Worm (Caenorhabditis elegans) whole organism, L4 larva: ENCODE results near the gene B0273.1.
"Not testable (repeated sequence)": the region's sequence is repeated elsewhere in the genome, so short reads cannot be mapped to it uniquely, and the experiment has no call there.

Source experiments
- F10B5.3 ChIP-seq: sonication (generic microtip); optimal IDR thresholded peaks from 2 replicates; lab custom pipeline; 2016; ENCODE audit warnings: mild to moderate bottlenecking, missing genetic modification characterization, missing compliant biosample characterization
- F49E8.2 ChIP-seq: sonication (generic microtip); optimal IDR thresholded peaks from 2 replicates; lab custom pipeline; 2016; ENCODE audit warnings: missing compliant biosample characterization, mild to moderate bottlenecking, missing genetic modification characterization, borderline replicate concordance
- Y48G9A.11 ChIP-seq: fragments of 200-800 bp; sonication (Bioruptor generic); IDR thresholded peaks from 2 replicates; pipeline ENCODE4 v1.3.6; 2022; ENCODE audit warnings: missing genetic modification reagents, missing genetic modification characterization, missing compliant biosample characterization
- aha-1 ChIP-seq: fragments of 150-350 bp; peaks from one replicate; lab custom pipeline; 2014; ENCODE audit warnings: missing biosample characterization, missing genetic modification characterization
- aly-2 ChIP-seq: sonication (generic microtip); optimal IDR thresholded peaks from 2 replicates; lab custom pipeline; 2018; ENCODE audit warnings: missing biosample characterization, missing genetic modification characterization
- ama-1 ChIP-seq: fragments of 150-350 bp; optimal IDR thresholded peaks from 2 replicates; lab custom pipeline; 2014; ENCODE audit warnings: inconsistent platforms, mixed read lengths
- arid-1 ChIP-seq: fragments of 200-800 bp; sonication (Bioruptor generic); conservative IDR thresholded peaks from 2 replicates; pipeline ENCODE4 v1.3.6; 2022; ENCODE audit warnings: missing genetic modification reagents, missing genetic modification characterization, missing compliant biosample characterization
- ceh-28 ChIP-seq: fragments of 150-350 bp; optimal IDR thresholded peaks from 2 replicates; lab custom pipeline; 2014; ENCODE audit warnings: missing biosample characterization, missing genetic modification reagents, missing genetic modification characterization
- ceh-44 ChIP-seq: fragments of 200-800 bp; sonication (Bioruptor generic); IDR thresholded peaks from 2 replicates; pipeline ENCODE4 v1.3.6; 2022; ENCODE audit warnings: missing genetic modification reagents, missing genetic modification characterization, missing compliant biosample characterization
- dmd-9 ChIP-seq: fragments of 200-800 bp; sonication (Bioruptor generic); IDR thresholded peaks from 2 replicates; pipeline ENCODE4 v1.3.6; 2022; ENCODE audit warnings: missing genetic modification reagents, missing genetic modification characterization, missing compliant biosample characterization
- hlh-11 ChIP-seq: fragments of 200-800 bp; sonication (Bioruptor generic); optimal IDR thresholded peaks from 2 replicates; lab custom pipeline; 2018; ENCODE audit warnings: mild to moderate bottlenecking, missing genetic modification characterization, missing compliant biosample characterization
- hlh-30 ChIP-seq: sonication (generic microtip); optimal IDR thresholded peaks from 2 replicates; lab custom pipeline; 2017; ENCODE audit warnings: antibody characterized with exemption, mild to moderate bottlenecking, missing genetic modification characterization, missing compliant biosample characterization; ENCODE audit not compliant: insufficient read depth
- jun-1 ChIP-seq: fragments of 150-350 bp; optimal IDR thresholded peaks from 2 replicates; lab custom pipeline; 2014; ENCODE audit warnings: missing biosample characterization, missing genetic modification reagents, missing genetic modification characterization
- lin-29 ChIP-seq: fragments of 200-800 bp; sonication (Bioruptor generic); IDR thresholded peaks from 2 replicates; pipeline ENCODE4 v1.3.6; 2022; ENCODE audit warnings: missing genetic modification reagents, missing genetic modification characterization, missing compliant biosample characterization
- lin-39 ChIP-seq: fragments of 150-350 bp; optimal IDR thresholded peaks from 2 replicates; lab custom pipeline; 2014; ENCODE audit warnings: missing biosample characterization, missing genetic modification reagents, missing genetic modification characterization
- madf-9 ChIP-seq: fragments of 200-800 bp; sonication (Bioruptor generic); conservative IDR thresholded peaks from 2 replicates; pipeline ENCODE4 v1.3.6; 2022; ENCODE audit warnings: missing genetic modification reagents, missing genetic modification characterization, missing compliant biosample characterization
- mes-2 ChIP-seq: sonication (generic microtip); optimal IDR thresholded peaks from 2 replicates; lab custom pipeline; 2016; ENCODE audit warnings: missing genotype, mild to moderate bottlenecking, missing genetic modification characterization, missing compliant biosample characterization; ENCODE audit not compliant: poor library complexity, severe bottlenecking
- nhr-11 ChIP-seq: fragments of 150-350 bp; optimal IDR thresholded peaks from 2 replicates; lab custom pipeline; 2014; ENCODE audit warnings: missing biosample characterization, missing genetic modification characterization
- nhr-237 ChIP-seq: sonication (generic microtip); optimal IDR thresholded peaks from 2 replicates; lab custom pipeline; 2017; ENCODE audit warnings: missing biosample characterization, missing genetic modification characterization
- nhr-25 ChIP-seq: sonication (generic microtip); optimal IDR thresholded peaks from 2 replicates; lab custom pipeline; 2017; ENCODE audit warnings: missing genetic modification characterization, mild to moderate bottlenecking, missing compliant biosample characterization, antibody characterized with exemption, moderate library complexity, borderline replicate concordance; ENCODE audit not compliant: insufficient read depth
- nhr-42 ChIP-seq: fragments of 200-800 bp; sonication (Bioruptor generic); IDR thresholded peaks from 2 replicates; pipeline ENCODE4 v1.3.6; 2022; ENCODE audit warnings: missing genetic modification characterization, missing compliant biosample characterization
- nhr-6 ChIP-seq: fragments of 150-350 bp; optimal IDR thresholded peaks from 2 replicates; lab custom pipeline; 2014; ENCODE audit warnings: missing biosample characterization, missing genetic modification characterization
- pha-4 ChIP-seq, 2 experiments: fragments of 150-350 bp in 1 of 2; fragments of 200-800 bp in 1 of 2; sonication (Bioruptor generic) in 1 of 2; IDR thresholded peaks in 1 of 2; optimal IDR thresholded peaks in 1 of 2; 2 replicates each; pipeline versions ENCODE4 v1.3.6 to Lab custom; 2014 to 2022; ENCODE audit warnings: missing genetic modification characterization in 2 of 2, missing genetic modification reagents in 2 of 2, missing biosample characterization in 1 of 2, missing compliant biosample characterization in 1 of 2
- snpc-1.2 ChIP-seq: fragments of 200-800 bp; sonication (Bioruptor generic); IDR thresholded peaks from 2 replicates; pipeline ENCODE4 v1.3.6; 2022; ENCODE audit warnings: missing genetic modification reagents, missing genetic modification characterization, missing compliant biosample characterization
- snpc-4 ChIP-seq: fragments of 150-350 bp; optimal IDR thresholded peaks from 2 replicates; lab custom pipeline; 2014; ENCODE audit warnings: missing biosample characterization, missing genetic modification characterization
- unc-130 ChIP-seq: sonication (generic microtip); optimal IDR thresholded peaks from 2 replicates; lab custom pipeline; 2016; ENCODE audit warnings: missing genetic modification reagents, missing genetic modification characterization, missing compliant biosample characterization
- unc-39 ChIP-seq: sonication (generic microtip); optimal IDR thresholded peaks from 2 replicates; lab custom pipeline; 2017; ENCODE audit warnings: missing biosample characterization, missing genetic modification characterization
- zfp-3 ChIP-seq: fragments of 200-800 bp; sonication (Bioruptor generic); conservative IDR thresholded peaks from 2 replicates; pipeline ENCODE4 v1.3.6; 2022; ENCODE audit warnings: missing genetic modification reagents, missing genetic modification characterization, missing compliant biosample characterization

B0273.1 gene

DNA sequence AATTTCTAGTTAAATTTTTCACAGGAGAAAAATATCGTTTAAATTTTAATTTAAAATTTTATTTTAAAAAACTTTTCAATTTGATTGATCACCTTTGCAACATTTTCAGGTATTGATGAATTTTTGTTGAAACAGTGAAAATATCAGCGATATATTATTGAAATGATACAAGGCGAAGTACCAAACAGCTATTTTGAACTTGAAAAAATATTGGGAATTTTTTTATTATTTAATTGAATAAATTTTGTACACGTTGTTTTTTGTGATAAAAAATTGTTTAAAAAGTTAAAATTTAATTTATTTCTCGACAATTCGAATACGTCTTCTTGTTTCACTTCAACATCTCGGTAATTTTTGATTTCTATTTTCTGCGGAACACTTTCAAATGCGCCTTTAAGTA lies at the start of gene B0273.1:
Gene B0273.1 (plus strand): TSS at position 301 of the 400 bp plus-strand sequence.
- no peak for TF ChIP-seq snpc-4 (tag; lab: Kevin White, UChicago)
- TF ChIP-seq arid-1 (GFP tag; lab: Robert Waterston, UW), result no peak
- no peak for TF ChIP-seq lin-29
- TF ChIP-seq ceh-28 (tag; lab: Kevin White, UChicago), result no peak
- TF ChIP-seq zfp-3, result no peak

DNA sequence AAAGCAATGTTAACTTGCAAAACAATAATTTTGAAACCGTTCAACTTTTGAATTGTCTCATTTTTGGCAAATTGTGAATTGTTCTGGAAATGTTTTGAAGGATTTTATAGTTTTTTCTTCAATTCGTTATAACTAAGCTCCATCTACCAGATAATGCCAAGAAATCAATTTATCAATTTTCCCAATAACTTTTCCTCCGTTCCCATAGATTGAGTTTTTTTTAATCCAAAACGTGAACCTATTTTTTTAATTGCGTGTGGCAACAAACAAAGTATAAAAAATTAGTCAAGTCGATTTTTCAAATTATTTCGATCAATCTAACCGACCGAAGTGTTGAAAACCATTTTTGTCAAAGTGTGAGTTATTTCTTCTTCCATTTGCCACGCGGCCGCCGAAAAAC lies 41.1 kb upstream of the B0273.1 start, which contains the start of gene Y4C6A.4:
Gene Y4C6A.4 (plus strand): TSS at position 301 of the 400 bp plus-strand sequence.
- no peak for TF ChIP-seq jun-1 (tag; lab: Kevin White, UChicago)
- TF ChIP-seq, all 104 proteins: peak for 0

- not testable (repeated sequence) for TF ChIP-seq snpc-4 (tag; lab: Kevin White, UChicago); hlh-30; pha-4 (GFP tag; IDR thresholded peaks at IDR 0.05; lab: Robert Waterston, UW); pha-4 (tag; optimal IDR thresholded peaks at IDR 0.05; lab: Kevin White, UChicago)
Measured at ce11 chrIV:5455999-5456398, 37.8 kb upstream of the B0273.1 start, which contains the start of gene Y4C6A.3. Y4C6A.3 (minus strand) TSS chrIV:5456099.

ce11 chrIV:5462820-5463219 lies 31.0 kb upstream of the B0273.1 start:
- no peak for TF ChIP-seq F10B5.3 (tag; lab: Kevin White, UChicago)
- TF ChIP-seq nhr-11 (tag; lab: Kevin White, UChicago), result no peak
- no peak for TF ChIP-seq pha-4 (GFP tag; IDR thresholded peaks at IDR 0.05; lab: Robert Waterston, UW)
- TF ChIP-seq pha-4 (tag; optimal IDR thresholded peaks at IDR 0.05; lab: Kevin White, UChicago), result no peak
- no peak for TF ChIP-seq mes-2 (tag; lab: Kevin White, UChicago)
- peak; percentile 92 for TF ChIP-seq aha-1

DNA sequence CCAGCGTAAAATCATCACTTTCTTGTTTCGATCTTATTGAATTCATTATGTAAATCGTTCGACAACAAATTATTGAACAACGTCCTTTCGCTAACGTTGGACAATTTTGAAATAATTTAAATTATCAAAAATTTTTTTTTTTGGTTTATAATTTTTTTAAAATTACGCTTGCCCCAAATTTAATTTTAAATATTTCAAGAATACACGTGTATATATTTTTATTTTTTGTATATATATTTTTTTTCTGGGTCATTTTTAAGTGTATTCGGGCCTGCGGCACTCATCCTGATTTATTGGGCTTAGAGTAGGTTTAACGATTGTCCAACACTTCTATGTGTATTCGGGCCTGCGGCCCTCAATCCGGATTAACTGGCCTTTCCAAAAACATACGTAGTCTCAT lies 29.4 kb upstream of the B0273.1 start, which contains the start of gene Y52D5A.2:
Gene Y52D5A.2 (minus strand): TSS at position 101 of the 400 bp plus-strand sequence.
- TF ChIP-seq aha-1, result peak; percentile 25

- no peak for TF ChIP-seq unc-39
- TF ChIP-seq nhr-237 (tag; lab: Kevin White, UChicago), result no peak
- TF ChIP-seq ama-1 (lab: Kevin White, UChicago), result no peak
- TF ChIP-seq unc-130 (GFP tag; lab: Kevin White, UChicago), result peak; percentile 82
- TF ChIP-seq hlh-11 (tag; lab: Kevin White, UChicago), result no peak
- TF ChIP-seq snpc-1.2, result peak; percentile 95
- TF ChIP-seq F49E8.2 (tag; lab: Kevin White, UChicago), result peak; percentile 74
- no peak for TF ChIP-seq nhr-42 (GFP tag; lab: Robert Waterston, UW)
- no peak for TF ChIP-seq nhr-25 (tag; lab: Kevin White, UChicago)
- 0 out of 2 replicates have a peak, but pooled peaks have one; percentile 35 for TF ChIP-seq Y48G9A.11
- no peak for TF ChIP-seq dmd-9 (GFP tag; lab: Robert Waterston, UW)
- TF ChIP-seq ceh-44 (GFP tag; lab: Robert Waterston, UW), result no peak
- TF ChIP-seq lin-39 (tag; lab: Kevin White, UChicago), result no peak
- no peak for TF ChIP-seq ceh-28 (tag; lab: Kevin White, UChicago)
- no peak for TF ChIP-seq madf-9 (GFP tag; lab: Robert Waterston, UW)
- TF ChIP-seq, all 104 proteins: peak for 4
Measured at ce11 chrIV:5469739-5470138, 24.1 kb upstream of the B0273.1 start, which contains the start of gene rme-2. rme-2 (plus strand) TSS chrIV:5470026.

DNA sequence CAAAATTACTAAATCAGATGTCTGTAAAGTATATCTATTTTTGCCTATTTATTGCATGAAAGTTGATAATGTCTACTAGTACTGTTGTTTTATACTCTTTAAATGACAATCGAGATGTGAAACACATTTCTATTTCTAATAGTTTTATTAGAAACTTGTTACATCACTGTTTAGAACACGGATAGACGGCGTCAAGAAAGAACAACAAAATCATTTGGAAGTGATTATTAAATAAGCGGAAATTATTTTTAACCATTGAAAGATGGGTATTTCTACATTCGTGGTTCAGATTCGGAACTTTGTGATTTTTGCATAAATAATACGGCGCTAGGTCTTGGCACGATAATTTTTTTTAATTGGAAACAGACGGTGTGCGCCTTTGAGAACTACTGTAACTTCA lies 20.7 kb upstream of the B0273.1 start:
- TF ChIP-seq aly-2 (no peak), Y48G9A.11 (peak; percentile 13; the same call in 1 of the 2 replicates), unc-130 (GFP tag; lab: Kevin White, UChicago) (peak; percentile 37), nhr-6 (tag; lab: Kevin White, UChicago) (no peak), dmd-9 (GFP tag; lab: Robert Waterston, UW) (no peak), snpc-1.2 (peak; percentile 87)
- TF ChIP-seq, all 104 proteins: peak for 3
